Fruit fly (Drosophila melanogaster) whole organism, embryonic: ENCODE data around the gene UQCR-C2.
A peak's percentile ranks its signal among the peaks of the same experiment; 100 is the strongest.

Experiments
- Atf6 ChIP-seq: fragments of 200-800 bp; sonication (Bioruptor generic); IDR thresholded peaks from 2 replicates; pipeline ENCODE4 v1.3.6; 2022; ENCODE audit warnings: missing biosample characterization, missing genetic modification characterization
- Bgb ChIP-seq: fragments of 200-800 bp; sonication (Bioruptor generic); IDR thresholded peaks from 2 replicates; pipeline ENCODE4 v1.3.6; 2022; ENCODE audit warnings: missing biosample characterization, missing genetic modification characterization; ENCODE audit not compliant: partially characterized antibody
- CG10267 ChIP-seq: fragments of 200-800 bp; sonication (Bioruptor generic); optimal IDR thresholded peaks from 2 replicates; lab custom pipeline; 2018; ENCODE audit warnings: missing biosample characterization, mild to moderate bottlenecking, missing genetic modification characterization, moderate library complexity
- CG10321 ChIP-seq: fragments of 200-800 bp; sonication (Bioruptor generic); IDR thresholded peaks from 2 replicates; pipeline ENCODE4 v1.3.6; 2022; ENCODE audit warnings: missing biosample characterization, missing genetic modification characterization
- CG11695 ChIP-seq: fragments of 200-800 bp; sonication (Bioruptor generic); IDR thresholded peaks from 3 replicates; pipeline ENCODE4 v1.3.6; 2022; ENCODE audit warnings: missing biosample characterization, missing genetic modification characterization
- CG13123 ChIP-seq: fragments of 200-800 bp; sonication (Bioruptor generic); optimal IDR thresholded peaks from 2 replicates; lab custom pipeline; 2016; ENCODE audit warnings: missing biosample characterization, missing genetic modification characterization
- CG15696 ChIP-seq: fragments of 200-800 bp; sonication (Bioruptor generic); optimal IDR thresholded peaks from 2 replicates; lab custom pipeline; 2019; ENCODE audit warnings: missing biosample characterization, mild to moderate bottlenecking, missing genetic modification characterization, moderate library complexity
- CG1647 ChIP-seq: fragments of 200-800 bp; sonication (Bioruptor generic); optimal IDR thresholded peaks from 3 replicates; lab custom pipeline; 2016; ENCODE audit warnings: missing biosample characterization, missing genetic modification characterization
- CG17568 ChIP-seq: fragments of 200-800 bp; sonication (Bioruptor generic); optimal IDR thresholded peaks from 2 replicates; lab custom pipeline; 2018; ENCODE audit warnings: missing biosample characterization, mild to moderate bottlenecking, missing genetic modification characterization, moderate library complexity
- CG17802 ChIP-seq: fragments of 200-800 bp; sonication (Bioruptor generic); optimal IDR thresholded peaks from 2 replicates; lab custom pipeline; 2018; ENCODE audit warnings: missing biosample characterization, mild to moderate bottlenecking, missing genetic modification characterization, moderate library complexity
- CG17912 ChIP-seq: fragments of 200-800 bp; sonication (Bioruptor generic); optimal IDR thresholded peaks from 2 replicates; lab custom pipeline; 2018; ENCODE audit warnings: missing biosample characterization, mild to moderate bottlenecking, missing genetic modification characterization
- CG18619 ChIP-seq: fragments of 200-800 bp; sonication (Bioruptor generic); optimal IDR thresholded peaks from 3 replicates; lab custom pipeline; 2017; ENCODE audit warnings: missing biosample characterization, mild to moderate bottlenecking, missing genetic modification characterization
- CG3163 ChIP-seq: fragments of 200-800 bp; sonication (Bioruptor generic); optimal IDR thresholded peaks from 3 replicates; lab custom pipeline; 2016; ENCODE audit warnings: missing biosample characterization, missing genetic modification characterization
- CG6254 ChIP-seq: fragments of 200-800 bp; sonication (Bioruptor generic); optimal IDR thresholded peaks from 3 replicates; lab custom pipeline; 2017; ENCODE audit warnings: mild to moderate bottlenecking, missing biosample characterization, missing genetic modification reagents, missing genetic modification characterization
- CG6272 ChIP-seq: fragments of 200-800 bp; sonication (Bioruptor generic); IDR thresholded peaks from 2 replicates; pipeline ENCODE4 v1.3.6; 2022; ENCODE audit warnings: missing biosample characterization, missing genetic modification characterization
- CG7786 ChIP-seq: fragments of 200-800 bp; sonication (Bioruptor generic); optimal IDR thresholded peaks from 2 replicates; lab custom pipeline; 2016; ENCODE audit warnings: missing biosample characterization, missing genetic modification characterization
- CG8388 ChIP-seq: fragments of 200-800 bp; sonication (Bioruptor generic); optimal IDR thresholded peaks from 2 replicates; lab custom pipeline; 2019; ENCODE audit warnings: missing biosample characterization, mild to moderate bottlenecking, missing genetic modification characterization, moderate library complexity
- CG8924 ChIP-seq: fragments of 200-800 bp; optimal IDR thresholded peaks from 3 replicates; lab custom pipeline; 2019; ENCODE audit warnings: missing biosample characterization, mild to moderate bottlenecking, missing genetic modification characterization, moderate library complexity
- CG9817 ChIP-seq: fragments of 200-800 bp; sonication (Bioruptor generic); optimal IDR thresholded peaks from 2 replicates; lab custom pipeline; 2018; ENCODE audit warnings: missing biosample characterization, mild to moderate bottlenecking, missing genetic modification characterization, moderate library complexity
- CG9932 ChIP-seq: fragments of 200-800 bp; sonication (Bioruptor generic); IDR thresholded peaks from 2 replicates; pipeline ENCODE4 v1.3.6; 2022; ENCODE audit warnings: missing biosample characterization, missing genetic modification characterization
- Camta ChIP-seq: fragments of 200-800 bp; sonication (Bioruptor generic); optimal IDR thresholded peaks from 2 replicates; lab custom pipeline; 2016; ENCODE audit warnings: missing biosample characterization, missing genetic modification characterization
- CrebB ChIP-seq: fragments of 200-800 bp; sonication (Bioruptor generic); optimal IDR thresholded peaks from 3 replicates; lab custom pipeline; 2018; ENCODE audit warnings: missing biosample characterization, mild to moderate bottlenecking, missing genetic modification characterization
- Doc2 ChIP-seq: fragments of 200-800 bp; sonication (Bioruptor generic); IDR thresholded peaks from 2 replicates; pipeline ENCODE4 v1.3.6; 2022; ENCODE audit warnings: missing biosample characterization, missing genetic modification characterization
- Fer2 ChIP-seq: fragments of 200-800 bp; sonication (Bioruptor generic); optimal IDR thresholded peaks from 2 replicates; lab custom pipeline; 2018; ENCODE audit warnings: missing biosample characterization, mild to moderate bottlenecking, missing genetic modification characterization, moderate library complexity
- Gsc ChIP-seq: fragments of 200-800 bp; sonication (Bioruptor generic); IDR thresholded peaks from 2 replicates; pipeline ENCODE4 v1.3.6; 2022; ENCODE audit warnings: missing biosample characterization, missing genetic modification characterization
- MTF-1 ChIP-seq: fragments of 200-800 bp; sonication (Bioruptor generic); optimal IDR thresholded peaks from 2 replicates; lab custom pipeline; 2018; ENCODE audit warnings: missing biosample characterization, mild to moderate bottlenecking, missing genetic modification characterization, borderline replicate concordance
- NfI ChIP-seq: fragments of 200-800 bp; sonication (Bioruptor generic); optimal IDR thresholded peaks from 3 replicates; lab custom pipeline; 2018; ENCODE audit warnings: missing biosample characterization, mild to moderate bottlenecking, missing genetic modification characterization, moderate library complexity
- Opbp ChIP-seq: fragments of 200-800 bp; sonication (Bioruptor generic); IDR thresholded peaks from 3 replicates; pipeline ENCODE4 v1.3.6; 2022; ENCODE audit warnings: missing biosample characterization, missing genetic modification characterization; ENCODE audit not compliant: partially characterized antibody
- Side ChIP-seq: fragments of 200-800 bp; sonication (Bioruptor generic); optimal IDR thresholded peaks from 2 replicates; lab custom pipeline; 2016; ENCODE audit warnings: missing biosample characterization, missing genetic modification characterization
- Six4 ChIP-seq: fragments of 200-800 bp; sonication (Bioruptor generic); optimal IDR thresholded peaks from 2 replicates; lab custom pipeline; 2016; ENCODE audit warnings: missing biosample characterization, missing genetic modification characterization
- Sox102F ChIP-seq: fragments of 200-800 bp; sonication (Bioruptor generic); optimal IDR thresholded peaks from 2 replicates; lab custom pipeline; 2018; ENCODE audit warnings: missing biosample characterization, mild to moderate bottlenecking, missing genetic modification characterization, moderate library complexity
- Usf ChIP-seq: fragments of 200-800 bp; sonication (Bioruptor generic); optimal IDR thresholded peaks from 2 replicates; lab custom pipeline; 2017; ENCODE audit warnings: missing genotype, missing biosample characterization, missing genetic modification characterization
- Xrp1 ChIP-seq: fragments of 200-800 bp; sonication (Bioruptor generic); IDR thresholded peaks from 2 replicates; pipeline ENCODE4 v1.3.6; 2022; ENCODE audit warnings: missing biosample characterization, missing genetic modification characterization
- aop ChIP-seq: fragments of 200-800 bp; sonication (Bioruptor generic); IDR thresholded peaks from 2 replicates; pipeline ENCODE4 v1.3.6; 2022; ENCODE audit warnings: missing biosample characterization, missing genetic modification characterization
- chm ChIP-seq: fragments of 200-800 bp; sonication (Bioruptor generic); IDR thresholded peaks from 2 replicates; pipeline ENCODE4 v1.3.6; 2022; ENCODE audit warnings: missing biosample characterization, missing genetic modification characterization
- gem ChIP-seq: fragments of 200-800 bp; sonication (Bioruptor generic); optimal IDR thresholded peaks from 2 replicates; lab custom pipeline; 2019; ENCODE audit warnings: missing biosample characterization, mild to moderate bottlenecking, missing genetic modification characterization, moderate library complexity
- insv ChIP-seq, 2 experiments: fragments of 200-800 bp; sonication (Bioruptor generic); optimal IDR thresholded peaks; 3 replicates each; lab custom pipeline; 2016 to 2018; ENCODE audit warnings: missing biosample characterization in 2 of 2, missing genetic modification characterization in 2 of 2
- kay ChIP-seq: fragments of 200-800 bp; sonication (Bioruptor generic); optimal IDR thresholded peaks from 2 replicates; lab custom pipeline; 2016; ENCODE audit warnings: missing biosample characterization, missing genetic modification characterization
- kni ChIP-seq: fragments of 200-800 bp; sonication (Bioruptor generic); optimal IDR thresholded peaks from 3 replicates; lab custom pipeline; 2017; ENCODE audit warnings: mild to moderate bottlenecking, missing biosample characterization, missing genetic modification reagents, missing genetic modification characterization
- mirr ChIP-seq: fragments of 200-800 bp; sonication (Bioruptor generic); optimal IDR thresholded peaks from 3 replicates; lab custom pipeline; 2018; ENCODE audit warnings: missing biosample characterization, mild to moderate bottlenecking, missing genetic modification characterization
- nerfin-1 ChIP-seq: fragments of 200-800 bp; sonication (Bioruptor generic); optimal IDR thresholded peaks from 3 replicates; lab custom pipeline; 2019; ENCODE audit warnings: missing biosample characterization, mild to moderate bottlenecking, missing genetic modification characterization, moderate library complexity
- nerfin-2 ChIP-seq: fragments of 200-800 bp; sonication (Bioruptor generic); IDR thresholded peaks from 2 replicates; pipeline ENCODE4 v1.3.6; 2022; ENCODE audit warnings: missing biosample characterization, missing genetic modification characterization; ENCODE audit not compliant: partially characterized antibody
- psq ChIP-seq: fragments of 200-800 bp; sonication (Bioruptor generic); optimal IDR thresholded peaks from 2 replicates; lab custom pipeline; 2017; ENCODE audit warnings: missing biosample characterization, missing genetic modification characterization
- ranshi ChIP-seq: fragments of 200-800 bp; sonication (Bioruptor generic); IDR thresholded peaks from 2 replicates; pipeline ENCODE4 v1.3.6; 2022; ENCODE audit warnings: missing biosample characterization, missing genetic modification characterization
- sna ChIP-seq: fragments of 200-800 bp; sonication (Bioruptor generic); IDR thresholded peaks from 2 replicates; pipeline ENCODE4 v1.3.6; 2022; ENCODE audit warnings: missing biosample characterization, missing genetic modification characterization; ENCODE audit not compliant: partially characterized antibody
- tll ChIP-seq, 2 experiments: fragments of 200-800 bp in 1 of 2; fragments of >200 bp in 1 of 2; sonication (Bioruptor generic) in 1 of 2; optimal IDR thresholded peaks; 2 replicates each; lab custom pipeline; 2017 to 2019; ENCODE audit warnings: missing biosample characterization in 2 of 2, missing genetic modification characterization in 2 of 2, mild to moderate bottlenecking in 1 of 2, moderate library complexity in 1 of 2
- wor ChIP-seq: fragments of 200-800 bp; sonication (Bioruptor generic); IDR thresholded peaks from 2 replicates; pipeline ENCODE4 v1.3.6; 2022; ENCODE audit warnings: missing biosample characterization, missing genetic modification characterization
- zen ChIP-seq: fragments of 200-800 bp; sonication (Bioruptor generic); optimal IDR thresholded peaks from 3 replicates; lab custom pipeline; 2018; ENCODE audit warnings: missing biosample characterization, mild to moderate bottlenecking, missing genetic modification characterization, moderate library complexity
- zfh1 ChIP-seq: fragments of 200-800 bp; sonication (Bioruptor generic); IDR thresholded peaks from 3 replicates; pipeline ENCODE4 v1.3.6; 2022; ENCODE audit warnings: missing biosample characterization, missing genetic modification characterization

UQCR-C2 gene

dm6 chr3L:16587994-16588622 lies 4.2 kb downstream of the UQCR-C2 start (continued):
- TF ChIP-seq CG8388 (GFP tag; lab: Kevin White, UChicago) = no peak
- TF ChIP-seq ranshi (GFP tag; lab: Robert Waterston, UW) = peak; percentile 68
- peak; percentile 47 for TF ChIP-seq NfI
- TF ChIP-seq CG10267 (tag; lab: Kevin White, UChicago) = peak; percentile 53
- no peak for TF ChIP-seq aop (GFP tag; lab: Robert Waterston, UW)
- peak in 1 of 2 experiments; percentile 6 for TF ChIP-seq insv (GFP tag; optimal IDR thresholded peaks at IDR 0.05; lab: Kevin White, UChicago)
- TF ChIP-seq Usf = no peak
- peak; percentile 59 for TF ChIP-seq Camta (GFP tag; lab: Kevin White, UChicago)
- peak; percentile 41 for TF ChIP-seq zen (tag; lab: Kevin White, UChicago)
- TF ChIP-seq CG17912 (GFP tag; lab: Kevin White, UChicago) = peak; percentile 50
- no peak for TF ChIP-seq Doc2 (GFP tag; lab: Robert Waterston, UW)
- peak; percentile 15 for TF ChIP-seq mirr (GFP tag; lab: Kevin White, UChicago)
- peak; percentile 41 for TF ChIP-seq Side (GFP tag; lab: Kevin White, UChicago)
- TF ChIP-seq CG15696 (tag; lab: Kevin White, UChicago) = peak; percentile 13
- TF ChIP-seq CG10321 (GFP tag; lab: Robert Waterston, UW) = no peak
- TF ChIP-seq zfh1 = peak; percentile 58; the same call in 1 of the 3 replicates
- TF ChIP-seq MTF-1 (GFP tag; lab: Kevin White, UChicago) = no peak
- peak; percentile 72 for TF ChIP-seq gem (tag; lab: Kevin White, UChicago)
- TF ChIP-seq CG9932 (GFP tag; lab: Robert Waterston, UW) = peak; percentile 87
- peak; percentile 40 for TF ChIP-seq CG1647
- TF ChIP-seq kay (GFP tag; lab: Kevin White, UChicago) = peak; percentile 47
- peak; percentile 85 for TF ChIP-seq Opbp
- TF ChIP-seq nerfin-1 (tag; lab: Kevin White, UChicago) = peak; percentile 45
- peak; percentile 50 to 99 for TF ChIP-seq tll (GFP tag; optimal IDR thresholded peaks at IDR 0.05; lab: Kevin White, UChicago)
- peak; percentile 90 for TF ChIP-seq Bgb (GFP tag; lab: Robert Waterston, UW)
- TF ChIP-seq CG11695 (GFP tag; lab: Robert Waterston, UW) = peak; percentile 64; the same call in 2 of the 3 replicates
- peak; percentile 12 for TF ChIP-seq Six4 (GFP tag; lab: Kevin White, UChicago)
- peak; percentile 86 for TF ChIP-seq nerfin-2 (GFP tag; lab: Robert Waterston, UW)
- peak; percentile 96 for TF ChIP-seq sna (GFP tag; lab: Robert Waterston, UW)
- TF ChIP-seq CG8924 (tag; lab: Kevin White, UChicago) = peak; percentile 72
- peak; percentile 17 for TF ChIP-seq Fer2 (tag; lab: Kevin White, UChicago)
- TF ChIP-seq Atf6 (GFP tag; lab: Robert Waterston, UW) = peak; percentile 64; the same call in 1 of the 2 replicates
- peak; percentile 67 for TF ChIP-seq CG7786 (GFP tag; lab: Kevin White, UChicago)
- no peak for TF ChIP-seq CG6254 (GFP tag; lab: Kevin White, UChicago)
- no peak for TF ChIP-seq Sox102F
- TF ChIP-seq Gsc (GFP tag; lab: Robert Waterston, UW) = no peak
- TF ChIP-seq CG13123 (GFP tag; lab: Kevin White, UChicago) = peak; percentile 6
- TF ChIP-seq wor = peak; percentile 42
- no peak for TF ChIP-seq psq
- peak; percentile 53; the same call in 1 of the 2 replicates for TF ChIP-seq chm
- TF ChIP-seq CG3163 (GFP tag; lab: Kevin White, UChicago) = peak; percentile 13
- TF ChIP-seq CG18619 = peak; percentile 32
- TF ChIP-seq kni (GFP tag; lab: Kevin White, UChicago) = peak; percentile 66
- TF ChIP-seq CG17802 = peak; percentile 64
- TF ChIP-seq CG6272 = peak; percentile 54
- TF ChIP-seq Xrp1 = peak; percentile 53; the same call in 1 of the 2 replicates
- peak; percentile 34 for TF ChIP-seq CG9817 (tag; lab: Kevin White, UChicago)
- no peak for TF ChIP-seq CG17568
- TF ChIP-seq CrebB (tag; lab: Kevin White, UChicago) = no peak
